Fruit fly (Drosophila melanogaster): ENCODE data around the gene CG42846.

The CG42846 gene

dm6 chr3L:225120-225519, 6.3 kb downstream of the CG42846 start:
- TF ChIP-seq zfh2 (GFP tag; optimal IDR thresholded peaks at IDR 0.05), result no peak
- peak; percentile 0 for TF ChIP-seq CG2116 (GFP tag; optimal IDR thresholded peaks at IDR 0.05)
- no peak for TF ChIP-seq CG12659 (GFP tag; optimal IDR thresholded peaks at IDR 0.05)
- no peak for TF ChIP-seq unpg (GFP tag; optimal IDR thresholded peaks at IDR 0.05)
- TF ChIP-seq CG32767 (GFP tag; IDR thresholded peaks at IDR 0.05), result peak; percentile 92
- no peak for TF ChIP-seq Poxn (GFP tag; IDR thresholded peaks at IDR 0.05)
- TF ChIP-seq gem (tag; optimal IDR thresholded peaks at IDR 0.05), result no peak
- no peak for TF ChIP-seq eve (GFP tag; optimal IDR thresholded peaks at IDR 0.05)
- no peak for TF ChIP-seq CG18476 (GFP tag; optimal IDR thresholded peaks at IDR 0.05)
- TF ChIP-seq CHES-1-like (GFP tag; optimal IDR thresholded peaks at IDR 0.05), result no peak
- no peak for TF ChIP-seq CG17829 (tag; optimal IDR thresholded peaks at IDR 0.05)
- TF ChIP-seq ham (GFP tag; IDR thresholded peaks at IDR 0.05), result no peak
- TF ChIP-seq ftz-f1 (GFP tag; optimal IDR thresholded peaks at IDR 0.05), result no peak
- peak; percentile 13 for TF ChIP-seq CG12299 (tag; optimal IDR thresholded peaks at IDR 0.05)
- no peak for TF ChIP-seq Ssrp (tag; optimal IDR thresholded peaks at IDR 0.05)
- no peak for TF ChIP-seq Neu2 (GFP tag; optimal IDR thresholded peaks at IDR 0.05; ENCODE audit: borderline replicate concordance)
- TF ChIP-seq kni (GFP tag; optimal IDR thresholded peaks at IDR 0.05), result no peak
- no peak for TF ChIP-seq CG17361 (GFP tag; IDR thresholded peaks at IDR 0.05)
- no peak for TF ChIP-seq CG14860 (GFP tag; IDR thresholded peaks at IDR 0.05; ENCODE audit: partially characterized antibody)
- TF ChIP-seq CG9727 (GFP tag; optimal IDR thresholded peaks at IDR 0.05), result no peak
- TF ChIP-seq esg (GFP tag; conservative IDR thresholded peaks at IDR 0.05), result no peak
- TF ChIP-seq CG4360 (GFP tag; IDR thresholded peaks at IDR 0.05), result no peak
- no peak for TF ChIP-seq Atf3 (GFP tag; optimal IDR thresholded peaks at IDR 0.05)
- no peak for TF ChIP-seq hkb (optimal IDR thresholded peaks at IDR 0.05)
- 0 out of 2 replicates have a peak, but pooled peaks have one; percentile 12 for TF ChIP-seq hkb (GFP tag; IDR thresholded peaks at IDR 0.05)
- TF ChIP-seq CG10267 (tag; optimal IDR thresholded peaks at IDR 0.05), result no peak
- TF ChIP-seq knrl (GFP tag; IDR thresholded peaks at IDR 0.05; ENCODE audit: partially characterized antibody), result no peak
- no peak for TF ChIP-seq twi (tag; optimal IDR thresholded peaks at IDR 0.05)
- TF ChIP-seq aop (GFP tag; IDR thresholded peaks at IDR 0.05), result no peak
- no peak for TF ChIP-seq ind (GFP tag; optimal IDR thresholded peaks at IDR 0.05)
- no peak for TF ChIP-seq CG16779 (GFP tag; IDR thresholded peaks at IDR 0.05)
- TF ChIP-seq CG18764 (GFP tag; optimal IDR thresholded peaks at IDR 0.05), result no peak
- no peak for TF ChIP-seq bab2 (GFP tag; optimal IDR thresholded peaks at IDR 0.05)
- no peak for TF ChIP-seq CG4282 (GFP tag; optimal IDR thresholded peaks at IDR 0.05)
- no peak for TF ChIP-seq CG7372 (GFP tag; IDR thresholded peaks at IDR 0.05)
- no peak for TF ChIP-seq CG13775 (GFP tag; optimal IDR thresholded peaks at IDR 0.05)
- no peak for TF ChIP-seq zen (tag; optimal IDR thresholded peaks at IDR 0.05)
- TF ChIP-seq CG17568 (GFP tag; optimal IDR thresholded peaks at IDR 0.05), result no peak
- TF ChIP-seq fd102C (GFP tag; optimal IDR thresholded peaks at IDR 0.05), result no peak
- no peak for TF ChIP-seq jumu (GFP tag; optimal IDR thresholded peaks at IDR 0.05)
- TF ChIP-seq Pdp1 (GFP tag; optimal IDR thresholded peaks at IDR 0.05), result peak in 1 of 2 experiments; percentile 91
- no peak for TF ChIP-seq ERR (GFP tag; optimal IDR thresholded peaks at IDR 0.05)
- no peak for TF ChIP-seq Bteb2 (GFP tag; optimal IDR thresholded peaks at IDR 0.05)
- TF ChIP-seq CG6683 (GFP tag; optimal IDR thresholded peaks at IDR 0.05), result no peak
- TF ChIP-seq CG4730 (GFP tag; IDR thresholded peaks at IDR 0.05), result no peak
- no peak for TF ChIP-seq CG32772 (GFP tag; IDR thresholded peaks at IDR 0.05)
- no peak for TF ChIP-seq CG9932 (GFP tag; IDR thresholded peaks at IDR 0.05)
- no peak for TF ChIP-seq CG14050 (GFP tag; IDR thresholded peaks at IDR 0.05)
- no peak for TF ChIP-seq CG11456 (GFP tag; IDR thresholded peaks at IDR 0.05)
- TF ChIP-seq CG7928 (GFP tag; optimal IDR thresholded peaks at IDR 0.05), result no peak
- no peak for TF ChIP-seq pzg (GFP tag; optimal IDR thresholded peaks at IDR 0.05)
- TF ChIP-seq crol (GFP tag; IDR thresholded peaks at IDR 0.05), result no peak
- TF ChIP-seq tap (tag; optimal IDR thresholded peaks at IDR 0.05), result no peak

Measured in whole organism, embryonic.